Fruit fly (Drosophila melanogaster): ENCODE results near the gene mRpL9.

The mRpL9 gene

DNA sequence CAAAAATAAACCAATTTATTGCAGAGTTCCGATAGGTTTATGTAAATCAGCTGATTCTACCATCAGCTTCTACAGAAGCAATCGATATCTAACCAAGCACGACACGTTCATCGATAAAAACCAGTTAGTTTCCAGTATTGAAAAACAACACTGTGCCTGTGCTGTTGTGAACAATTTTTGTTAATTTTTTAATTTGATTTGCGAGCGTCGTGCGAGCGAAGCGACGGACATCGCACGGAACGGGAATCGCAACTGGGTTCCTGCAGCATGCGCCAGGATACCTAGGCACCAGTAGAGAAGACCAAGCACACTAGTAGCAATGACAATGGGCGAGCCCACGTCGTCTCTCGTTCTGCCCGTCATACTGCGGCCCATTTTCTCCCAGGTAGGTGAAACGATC is 41.3 kb downstream of the mRpL9 start, which contains the start of the genes Ccm3 and CG6136 (continued):
- TF ChIP-seq CG9215 (GFP tag; IDR thresholded peaks at IDR 0.05) (no peak), unpg (GFP tag; optimal IDR thresholded peaks at IDR 0.05) (peak; percentile 36), CG11247 (GFP tag; IDR thresholded peaks at IDR 0.05) (peak; percentile 44; the same call in 1 of the 2 replicates), CG7556 (GFP tag; optimal IDR thresholded peaks at IDR 0.05) (no peak), Pdp1 (GFP tag; optimal IDR thresholded peaks at IDR 0.05) (no peak), Awh (GFP tag; IDR thresholded peaks at IDR 0.05) (no peak), Xbp1 (GFP tag; optimal IDR thresholded peaks at IDR 0.05) (peak; percentile 43), oc (tag; optimal IDR thresholded peaks at IDR 0.05) (no peak), CG32767 (GFP tag; IDR thresholded peaks at IDR 0.05) (no peak), CG2875 (GFP tag; optimal IDR thresholded peaks at IDR 0.05) (no peak), al (GFP tag; IDR thresholded peaks at IDR 0.05) (peak; percentile 52; the same call in 1 of the 2 replicates), psq (GFP tag; optimal IDR thresholded peaks at IDR 0.05) (no peak), CG17568 (GFP tag; optimal IDR thresholded peaks at IDR 0.05) (no peak), CG31365 (tag; optimal IDR thresholded peaks at IDR 0.05) (no peak), phol (tag; optimal IDR thresholded peaks at IDR 0.05) (peak; percentile 25), Ravus (GFP tag; IDR thresholded peaks at IDR 0.05) (no peak), chinmo (GFP tag; IDR thresholded peaks at IDR 0.05; ENCODE audit: partially characterized antibody) (peak; percentile 88; the same call in 3 of the 4 replicates), tll (GFP tag; optimal IDR thresholded peaks at IDR 0.05) (no peak), gt (GFP tag; IDR thresholded peaks at IDR 0.05) (no peak), Elba2 (GFP tag; optimal IDR thresholded peaks at IDR 0.05) (peak; percentile 35), CG11695 (GFP tag; IDR thresholded peaks at IDR 0.05) (0 out of 3 replicates have a peak, but pooled peaks have one; percentile 23), CG13894 (tag; optimal IDR thresholded peaks at IDR 0.05) (peak; percentile 45), lov (optimal IDR thresholded peaks at IDR 0.05) (no peak), lov (GFP tag; IDR thresholded peaks at IDR 0.05) (0 out of 3 replicates have a peak, but pooled peaks have one; percentile 41), zfh1 (GFP tag; IDR thresholded peaks at IDR 0.05) (peak; percentile 70; the same call in 2 of the 3 replicates), her (GFP tag; optimal IDR thresholded peaks at IDR 0.05) (peak; percentile 35), fd64A (GFP tag; optimal IDR thresholded peaks at IDR 0.05) (no peak), gcm (GFP tag; optimal IDR thresholded peaks at IDR 0.05) (peak; percentile 27), p53 (GFP tag; optimal IDR thresholded peaks at IDR 0.05) (peak; percentile 19), CG9817 (tag; optimal IDR thresholded peaks at IDR 0.05) (no peak), tap (tag; optimal IDR thresholded peaks at IDR 0.05) (no peak), ro (GFP tag; IDR thresholded peaks at IDR 0.05) (no peak), CG6791 (GFP tag; IDR thresholded peaks at IDR 0.05; ENCODE audit: partially characterized antibody) (peak; percentile 93), dysf (GFP tag; IDR thresholded peaks at IDR 0.05) (peak; percentile 43; the same call in 2 of the 3 replicates), CTCF (GFP tag; optimal IDR thresholded peaks at IDR 0.05) (no peak), tin (GFP tag; optimal IDR thresholded peaks at IDR 0.05) (peak; percentile 7), Hr3 (GFP tag; optimal IDR thresholded peaks at IDR 0.05) (peak; percentile 12), aop (GFP tag; IDR thresholded peaks at IDR 0.05) (no peak), eve (GFP tag; optimal IDR thresholded peaks at IDR 0.05) (no peak), CG17385 (GFP tag; optimal IDR thresholded peaks at IDR 0.05) (peak; percentile 41), Adf1 (GFP tag; IDR thresholded peaks at IDR 0.05) (peak; percentile 41; the same call in 1 of the 2 replicates), Doc3 (GFP tag; IDR thresholded peaks at IDR 0.05; ENCODE audit: partially characterized antibody) (peak; percentile 82), CG11696 (GFP tag; IDR thresholded peaks at IDR 0.05) (no peak), CG31441 (GFP tag; IDR thresholded peaks at IDR 0.05) (no peak), Rx (GFP tag; IDR thresholded peaks at IDR 0.05) (no peak), CG12659 (GFP tag; optimal IDR thresholded peaks at IDR 0.05) (peak; percentile 69), esg (GFP tag; conservative IDR thresholded peaks at IDR 0.05) (no peak), unc-4 (GFP tag; IDR thresholded peaks at IDR 0.05; ENCODE audit: partially characterized antibody) (peak; percentile 92), CG1602 (GFP tag; optimal IDR thresholded peaks at IDR 0.05) (no peak), C15 (GFP tag; IDR thresholded peaks at IDR 0.05) (no peak), CG30403 (GFP tag; optimal IDR thresholded peaks at IDR 0.05) (peak; percentile 41), CG13775 (GFP tag; optimal IDR thresholded peaks at IDR 0.05) (no peak)
